Fruit fly (Drosophila melanogaster) whole organism, embryonic: ENCODE measurements around the gene CG31174.

Experiments used
- Bdp1 ChIP-seq: fragments of 200-800 bp; sonication (Bioruptor generic); optimal IDR thresholded peaks from 3 replicates; lab custom pipeline; 2016; ENCODE audit warnings: missing biosample characterization, missing genetic modification characterization
- Blimp-1 ChIP-seq: fragments of 200-800 bp; sonication (Bioruptor generic); optimal IDR thresholded peaks from 3 replicates; lab custom pipeline; 2018; ENCODE audit warnings: missing biosample characterization, missing genetic modification characterization, mild to moderate bottlenecking, moderate library complexity, missing genetic modification reagents
- CG10321 ChIP-seq: fragments of 200-800 bp; sonication (Bioruptor generic); IDR thresholded peaks from 2 replicates; pipeline ENCODE4 v1.3.6; 2022; ENCODE audit warnings: missing biosample characterization, missing genetic modification characterization
- CG11695 ChIP-seq: fragments of 200-800 bp; sonication (Bioruptor generic); IDR thresholded peaks from 3 replicates; pipeline ENCODE4 v1.3.6; 2022; ENCODE audit warnings: missing biosample characterization, missing genetic modification characterization
- CG11696 ChIP-seq: fragments of 200-800 bp; sonication (Bioruptor generic); IDR thresholded peaks from 2 replicates; pipeline ENCODE4 v1.3.6; 2022; ENCODE audit warnings: missing biosample characterization, missing genetic modification characterization
- CG12299 ChIP-seq: fragments of 200-800 bp; sonication (Bioruptor generic); optimal IDR thresholded peaks from 2 replicates; lab custom pipeline; 2018; ENCODE audit warnings: missing biosample characterization, mild to moderate bottlenecking, missing genetic modification characterization
- CG13424 ChIP-seq: fragments of 200-800 bp; sonication (Bioruptor generic); optimal IDR thresholded peaks from 2 replicates; lab custom pipeline; 2019; ENCODE audit warnings: missing biosample characterization, mild to moderate bottlenecking, missing genetic modification characterization, moderate library complexity
- CG15514 ChIP-seq: fragments of 200-800 bp; sonication (Bioruptor generic); optimal IDR thresholded peaks from 3 replicates; lab custom pipeline; 2017; ENCODE audit warnings: missing biosample characterization, missing genetic modification characterization, mild to moderate bottlenecking, moderate library complexity, missing genetic modification reagents
- CG17802 ChIP-seq: fragments of 200-800 bp; sonication (Bioruptor generic); optimal IDR thresholded peaks from 2 replicates; lab custom pipeline; 2018; ENCODE audit warnings: missing biosample characterization, mild to moderate bottlenecking, missing genetic modification characterization, moderate library complexity
- CG2120 ChIP-seq: fragments of 200-800 bp; sonication (Bioruptor generic); optimal IDR thresholded peaks from 3 replicates; lab custom pipeline; 2016; ENCODE audit warnings: missing biosample characterization, missing genetic modification characterization
- CG3163 ChIP-seq: fragments of 200-800 bp; sonication (Bioruptor generic); optimal IDR thresholded peaks from 3 replicates; lab custom pipeline; 2016; ENCODE audit warnings: missing biosample characterization, missing genetic modification characterization
- CG33557 ChIP-seq: fragments of 200-800 bp; sonication (Bioruptor generic); optimal IDR thresholded peaks from 2 replicates; lab custom pipeline; 2019; ENCODE audit warnings: missing biosample characterization, mild to moderate bottlenecking, missing genetic modification characterization, moderate library complexity
- CG34422 ChIP-seq: fragments of 200-800 bp; sonication (Bioruptor generic); IDR thresholded peaks from 3 replicates; pipeline ENCODE4 v1.3.6; 2022; ENCODE audit warnings: missing biosample characterization, missing genetic modification characterization
- CG6272 ChIP-seq: fragments of 200-800 bp; sonication (Bioruptor generic); IDR thresholded peaks from 2 replicates; pipeline ENCODE4 v1.3.6; 2022; ENCODE audit warnings: missing biosample characterization, missing genetic modification characterization
- CG9215 ChIP-seq: fragments of 200-800 bp; sonication (Bioruptor generic); IDR thresholded peaks from 2 replicates; pipeline ENCODE4 v1.3.6; 2022; ENCODE audit warnings: missing biosample characterization, missing genetic modification characterization
- CTCF ChIP-seq: fragments of 200-800 bp; sonication (Bioruptor generic); optimal IDR thresholded peaks from 2 replicates; lab custom pipeline; 2017; ENCODE audit warnings: missing biosample characterization, mild to moderate bottlenecking, missing genetic modification characterization, moderate library complexity
- Dbx ChIP-seq: fragments of 200-800 bp; sonication (Bioruptor generic); IDR thresholded peaks from 3 replicates; pipeline ENCODE4 v1.3.6; 2022; ENCODE audit warnings: missing biosample characterization, missing genetic modification characterization
- Dll ChIP-seq: fragments of 200-800 bp; sonication (Bioruptor generic); IDR thresholded peaks from 4 replicates; pipeline ENCODE4 v1.3.6; 2022; ENCODE audit warnings: missing biosample characterization, missing genetic modification characterization; ENCODE audit not compliant: partially characterized antibody
- HLH3B ChIP-seq: fragments of 200-800 bp; sonication (Bioruptor generic); IDR thresholded peaks from 2 replicates; pipeline ENCODE4 v1.3.6; 2022; ENCODE audit warnings: missing biosample characterization, missing genetic modification characterization
- Max ChIP-seq: fragments of 200-800 bp; sonication (Bioruptor generic); optimal IDR thresholded peaks from 2 replicates; lab custom pipeline; 2016; ENCODE audit warnings: missing biosample characterization, mild to moderate bottlenecking, missing genetic modification characterization
- Med ChIP-seq: fragments of 200-800 bp; sonication (Bioruptor generic); peaks from one replicate; lab custom pipeline; 2016; ENCODE audit warnings: missing biosample characterization, missing genetic modification characterization, mild to moderate bottlenecking, inconsistent platforms, moderate library complexity
- Nf-YA ChIP-seq: fragments of 200-800 bp; sonication (Bioruptor generic); IDR thresholded peaks from 2 replicates; pipeline ENCODE4 v1.3.6; 2022; ENCODE audit warnings: missing biosample characterization, missing genetic modification characterization
- Oaz ChIP-seq: fragments of 200-800 bp; sonication (Bioruptor generic); IDR thresholded peaks from 2 replicates; pipeline ENCODE4 v1.3.6; 2022; ENCODE audit warnings: missing biosample characterization, missing genetic modification characterization
- Oli ChIP-seq: fragments of 200-800 bp; sonication (Bioruptor generic); optimal IDR thresholded peaks from 2 replicates; lab custom pipeline; 2018; ENCODE audit warnings: missing biosample characterization, mild to moderate bottlenecking, missing genetic modification characterization, moderate library complexity
- Opbp ChIP-seq: fragments of 200-800 bp; sonication (Bioruptor generic); IDR thresholded peaks from 3 replicates; pipeline ENCODE4 v1.3.6; 2022; ENCODE audit warnings: missing biosample characterization, missing genetic modification characterization; ENCODE audit not compliant: partially characterized antibody
- Ravus ChIP-seq: fragments of 200-800 bp; sonication (Bioruptor generic); IDR thresholded peaks from 2 replicates; pipeline ENCODE4 v1.3.6; 2022; ENCODE audit warnings: missing biosample characterization, missing genetic modification characterization
- Usf ChIP-seq: fragments of 200-800 bp; sonication (Bioruptor generic); optimal IDR thresholded peaks from 2 replicates; lab custom pipeline; 2017; ENCODE audit warnings: missing genotype, missing biosample characterization, missing genetic modification characterization
- Xrp1 ChIP-seq: fragments of 200-800 bp; sonication (Bioruptor generic); IDR thresholded peaks from 2 replicates; pipeline ENCODE4 v1.3.6; 2022; ENCODE audit warnings: missing biosample characterization, missing genetic modification characterization
- chn ChIP-seq: fragments of 200-800 bp; sonication (Bioruptor generic); optimal IDR thresholded peaks from 2 replicates; lab custom pipeline; 2016; ENCODE audit warnings: missing biosample characterization, missing genetic modification characterization
- ci ChIP-seq: fragments of 200-800 bp; sonication (Bioruptor generic); IDR thresholded peaks from 3 replicates; pipeline ENCODE4 v1.3.6; 2022; ENCODE audit warnings: missing biosample characterization, missing genetic modification characterization
- corto ChIP-seq: fragments of 200-800 bp; sonication (Bioruptor generic); optimal IDR thresholded peaks from 2 replicates; lab custom pipeline; 2016; ENCODE audit warnings: missing biosample characterization, mild to moderate bottlenecking, missing genetic modification characterization, moderate library complexity
- dimm ChIP-seq: fragments of 200-800 bp; sonication (Bioruptor generic); IDR thresholded peaks from 2 replicates; pipeline ENCODE4 v1.3.6; 2022; ENCODE audit warnings: missing biosample characterization, missing genetic modification characterization
- dmrt11E ChIP-seq: fragments of 200-800 bp; sonication (Bioruptor generic); optimal IDR thresholded peaks from 3 replicates; lab custom pipeline; 2018; ENCODE audit warnings: missing biosample characterization, mild to moderate bottlenecking, missing genetic modification characterization, moderate library complexity
- grau ChIP-seq: fragments of 200-800 bp; optimal IDR thresholded peaks from 3 replicates; lab custom pipeline; 2019; ENCODE audit warnings: missing biosample characterization, mild to moderate bottlenecking, missing genetic modification characterization, moderate library complexity
- grn ChIP-seq: fragments of 200-800 bp; sonication (Bioruptor generic); optimal IDR thresholded peaks from 3 replicates; lab custom pipeline; 2017; ENCODE audit warnings: missing biosample characterization, missing genetic modification characterization
- kay ChIP-seq: fragments of 200-800 bp; sonication (Bioruptor generic); optimal IDR thresholded peaks from 2 replicates; lab custom pipeline; 2016; ENCODE audit warnings: missing biosample characterization, missing genetic modification characterization
- lbe ChIP-seq: fragments of 200-800 bp; sonication (Bioruptor generic); optimal IDR thresholded peaks from 2 replicates; lab custom pipeline; 2016; ENCODE audit warnings: missing biosample characterization, mild to moderate bottlenecking, missing genetic modification characterization
- lilli ChIP-seq: fragments of 200-800 bp; sonication (Bioruptor generic); optimal IDR thresholded peaks from 3 replicates; lab custom pipeline; 2016; ENCODE audit warnings: missing biosample characterization, missing genetic modification characterization
- maf-S ChIP-seq: fragments of 200-800 bp; sonication (Bioruptor generic); optimal IDR thresholded peaks from 2 replicates; lab custom pipeline; 2016; ENCODE audit warnings: missing biosample characterization, missing genetic modification characterization
- mld ChIP-seq: fragments of 200-800 bp; sonication (Bioruptor generic); IDR thresholded peaks from 3 replicates; pipeline ENCODE4 v1.3.6; 2022; ENCODE audit warnings: missing biosample characterization, missing genetic modification characterization; ENCODE audit not compliant: partially characterized antibody
- nerfin-2 ChIP-seq: fragments of 200-800 bp; sonication (Bioruptor generic); IDR thresholded peaks from 2 replicates; pipeline ENCODE4 v1.3.6; 2022; ENCODE audit warnings: missing biosample characterization, missing genetic modification characterization; ENCODE audit not compliant: partially characterized antibody
- otp ChIP-seq: fragments of 200-800 bp; sonication (Bioruptor generic); IDR thresholded peaks from 3 replicates; pipeline ENCODE4, ENCODE4 v1.3.6; 2022; ENCODE audit warnings: missing biosample characterization, missing genetic modification characterization
- prd ChIP-seq, 3 experiments: fragments of >200 bp in 2 of 3; fragments of 200-800 bp in 1 of 3; sonication (Bioruptor generic) in 1 of 3; optimal IDR thresholded peaks in 2 of 3; IDR thresholded peaks in 1 of 3; 2 replicates in 2 of 3; 3 replicates in 1 of 3; pipeline versions ENCODE4 v1.3.6 to Lab custom; 2017 to 2022; ENCODE audit warnings: missing biosample characterization in 1 of 3, missing genetic modification characterization in 1 of 3
- row ChIP-seq: fragments of 200-800 bp; sonication (Bioruptor generic); IDR thresholded peaks from 3 replicates; pipeline ENCODE4 v1.3.6; 2022; ENCODE audit warnings: missing biosample characterization, missing genetic modification characterization
- sob ChIP-seq: fragments of 200-800 bp; sonication (Bioruptor generic); IDR thresholded peaks from 2 replicates; pipeline ENCODE4 v1.3.6; 2022; ENCODE audit warnings: missing biosample characterization, missing genetic modification characterization
- sr ChIP-seq: fragments of 200-800 bp; sonication (Bioruptor generic); IDR thresholded peaks from 3 replicates; pipeline ENCODE4 v1.3.6; 2022; ENCODE audit warnings: missing biosample characterization, missing genetic modification characterization
- trem ChIP-seq: fragments of 200-800 bp; optimal IDR thresholded peaks from 3 replicates; lab custom pipeline; 2019; ENCODE audit warnings: missing biosample characterization, mild to moderate bottlenecking, missing genetic modification characterization, moderate library complexity
- wek ChIP-seq: fragments of 200-800 bp; sonication (Bioruptor generic); optimal IDR thresholded peaks from 3 replicates; lab custom pipeline; 2018; ENCODE audit warnings: missing biosample characterization, mild to moderate bottlenecking, missing genetic modification characterization, moderate library complexity
- zf30C ChIP-seq: fragments of 200-800 bp; sonication (Bioruptor generic); optimal IDR thresholded peaks from 3 replicates; lab custom pipeline; 2018; ENCODE audit warnings: missing biosample characterization, mild to moderate bottlenecking, missing genetic modification characterization

Gene CG31174

DNA sequence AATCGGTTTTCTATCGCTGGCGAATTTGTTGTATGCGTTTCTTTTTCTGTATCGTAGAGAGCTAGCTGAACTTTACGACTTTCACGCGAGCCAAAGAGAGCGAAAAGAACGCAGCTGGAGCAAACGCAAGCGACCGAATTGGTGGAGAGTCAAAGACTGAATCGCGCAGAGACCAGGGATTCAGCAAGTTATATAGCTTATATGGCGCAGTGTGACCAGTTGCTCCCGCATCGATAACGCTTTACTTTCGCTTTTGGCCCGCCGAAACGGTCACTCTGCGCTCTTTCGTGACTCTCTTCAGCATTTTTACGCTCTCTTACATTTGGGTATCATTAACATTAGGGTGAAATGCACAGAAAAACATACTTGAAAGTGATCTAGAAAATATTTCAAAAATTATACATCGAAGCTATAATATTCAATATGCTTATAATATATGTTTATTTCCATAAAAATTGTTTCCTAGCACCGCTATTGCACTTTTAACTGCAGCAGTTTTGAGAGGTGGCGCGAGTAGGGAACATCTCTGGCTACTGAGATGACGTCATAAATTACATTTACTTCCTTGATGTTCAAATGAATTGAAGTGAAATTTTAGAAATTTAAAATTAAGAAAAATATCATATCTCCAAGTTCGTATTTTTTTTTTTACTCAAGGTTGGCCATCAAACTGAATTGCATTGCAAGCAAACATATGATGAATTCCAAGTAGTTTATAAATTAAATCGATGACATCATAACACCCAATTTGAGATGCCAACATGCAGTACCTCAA lies 13.0 kb downstream of the CG31174 start, which contains the start of gene glec (continued):
- peak; percentile 82 for TF ChIP-seq row (GFP tag; lab: Robert Waterston, UW)
- TF ChIP-seq lilli, result peak; percentile 31
- peak; percentile 55 for TF ChIP-seq zf30C
- TF ChIP-seq kay (GFP tag; lab: Kevin White, UChicago), result peak; percentile 33
- TF ChIP-seq wek (GFP tag; lab: Kevin White, UChicago), result peak; percentile 21
- TF ChIP-seq grau, result peak; percentile 27
- peak; percentile 38 for TF ChIP-seq CG11696 (GFP tag; lab: Robert Waterston, UW)
- TF ChIP-seq trem, result peak; percentile 16
- peak; percentile 50; the same call in 1 of the 2 replicates for TF ChIP-seq Xrp1
- TF ChIP-seq corto (GFP tag; lab: Kevin White, UChicago), result peak; percentile 62
- TF ChIP-seq CG15514, result peak; percentile 91
- peak; percentile 51 for TF ChIP-seq CG13424 (tag; lab: Kevin White, UChicago)
- peak; percentile 37 for TF ChIP-seq CG33557 (GFP tag; lab: Kevin White, UChicago)
- TF ChIP-seq Med (GFP tag; lab: Kevin White, UChicago), result peak; percentile 93
- TF ChIP-seq otp, result peak; percentile 73; the same call in 2 of the 3 replicates
- peak; percentile 99 for TF ChIP-seq Blimp-1 (GFP tag; lab: Kevin White, UChicago)
- peak; percentile 56; the same call in 2 of the 3 replicates for TF ChIP-seq sr (GFP tag; lab: Robert Waterston, UW)
- TF ChIP-seq Oli (tag; lab: Kevin White, UChicago), result peak; percentile 43
- peak; percentile 19 for TF ChIP-seq Max
- TF ChIP-seq chn (GFP tag; lab: Kevin White, UChicago), result peak; percentile 8
- peak; percentile 56 for TF ChIP-seq dmrt11E
- peak; percentile 7 for TF ChIP-seq grn (GFP tag; lab: Kevin White, UChicago)

DNA sequence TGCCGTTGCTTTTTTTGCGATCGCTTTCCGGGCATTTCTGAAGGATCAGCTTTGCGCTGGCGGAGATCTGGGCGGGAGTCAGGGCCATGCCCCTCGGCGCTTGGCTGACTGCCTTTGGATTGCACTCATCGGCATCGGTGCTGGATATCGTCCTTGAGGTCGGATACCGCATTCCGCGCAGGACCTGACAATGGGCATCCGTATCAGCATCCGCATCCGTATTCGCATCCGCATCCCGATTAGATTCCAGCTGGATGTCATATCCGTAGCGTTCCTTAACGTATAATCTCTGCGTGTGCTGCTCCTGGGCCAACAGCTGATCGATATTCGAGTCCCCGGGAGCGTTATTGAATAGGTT lies 13.9 kb downstream of the CG31174 start:
- TF ChIP-seq Nf-YA (GFP tag; lab: Robert Waterston, UW) (0 out of 2 replicates have a peak, but pooled peaks have one; percentile 33), maf-S (no peak), CTCF (GFP tag; lab: Kevin White, UChicago) (no peak), Dbx (GFP tag; lab: Robert Waterston, UW) (0 out of 3 replicates have a peak, but pooled peaks have one; percentile 15), CG11695 (GFP tag; lab: Robert Waterston, UW) (no peak), lbe (GFP tag; lab: Kevin White, UChicago) (no peak), CG9215 (GFP tag; lab: Robert Waterston, UW) (no peak), Usf (GFP tag; lab: Kevin White, UChicago) (no peak), mld (GFP tag; lab: Robert Waterston, UW) (0 out of 3 replicates have a peak, but pooled peaks have one; percentile 29), Bdp1 (GFP tag; lab: Kevin White, UChicago) (peak; percentile 12), ci (peak; percentile 62; the same call in 1 of the 3 replicates), CG6272 (no peak), CG17802 (tag; lab: Kevin White, UChicago) (no peak), Opbp (peak; percentile 33; the same call in 1 of the 3 replicates), Ravus (GFP tag; lab: Robert Waterston, UW) (no peak), CG2120 (no peak), prd (optimal IDR thresholded peaks at IDR 0.05; lab: Kevin White, UChicago) (no peak), prd (GFP tag; IDR thresholded peaks at IDR 0.05; lab: Robert Waterston, UW) (0 out of 3 replicates have a peak, but pooled peaks have one; percentile 6), HLH3B (GFP tag; lab: Robert Waterston, UW) (0 out of 2 replicates have a peak, but pooled peaks have one; percentile 9), CG10321 (GFP tag; lab: Robert Waterston, UW) (0 out of 2 replicates have a peak, but pooled peaks have one; percentile 24), CG12299 (tag; lab: Kevin White, UChicago) (no peak), nerfin-2 (no peak), Med (GFP tag; lab: Kevin White, UChicago) (peak; percentile 65), Dll (GFP tag; lab: Robert Waterston, UW) (no peak), dimm (GFP tag; lab: Robert Waterston, UW) (no peak), CG34422 (GFP tag; lab: Robert Waterston, UW) (no peak), sob (peak; percentile 35; the same call in 1 of the 2 replicates), Oaz (GFP tag; lab: Robert Waterston, UW) (no peak), CG3163 (GFP tag; lab: Kevin White, UChicago) (no peak)
